Worm (Caenorhabditis elegans) whole organism, midembryonic: ENCODE data around the gene Y38E10A.2.

Source experiments
- flt-1 ChIP-seq: fragments of 200-800 bp; sonication (Bioruptor generic); IDR thresholded peaks from 2 replicates; pipeline ENCODE4 v1.3.6; 2022; ENCODE audit warnings: missing genetic modification characterization, missing compliant biosample characterization
- med-1 ChIP-seq: sonication (generic microtip); optimal IDR thresholded peaks from 2 replicates; lab custom pipeline; 2017; ENCODE audit warnings: missing genetic modification characterization, mild to moderate bottlenecking, missing compliant biosample characterization, antibody characterized with exemption, missing genetic modification reagents; ENCODE audit not compliant: insufficient read depth
- ref-1 ChIP-seq: fragments of 200-800 bp; sonication (Bioruptor generic); conservative IDR thresholded peaks from 2 replicates; pipeline ENCODE4 v1.3.6; 2022; ENCODE audit warnings: missing genetic modification reagents, missing genetic modification characterization, missing compliant biosample characterization
- tab-1 ChIP-seq: fragments of 200-800 bp; sonication (Bioruptor generic); IDR thresholded peaks from 2 replicates; pipeline ENCODE4 v1.3.6; 2022; ENCODE audit warnings: missing genetic modification characterization, missing compliant biosample characterization
- ztf-23 ChIP-seq: fragments of 200-800 bp; sonication (Bioruptor generic); IDR thresholded peaks from 2 replicates; pipeline ENCODE4 v1.3.6; 2022; ENCODE audit warnings: missing genetic modification reagents, missing genetic modification characterization, missing compliant biosample characterization

DNA sequence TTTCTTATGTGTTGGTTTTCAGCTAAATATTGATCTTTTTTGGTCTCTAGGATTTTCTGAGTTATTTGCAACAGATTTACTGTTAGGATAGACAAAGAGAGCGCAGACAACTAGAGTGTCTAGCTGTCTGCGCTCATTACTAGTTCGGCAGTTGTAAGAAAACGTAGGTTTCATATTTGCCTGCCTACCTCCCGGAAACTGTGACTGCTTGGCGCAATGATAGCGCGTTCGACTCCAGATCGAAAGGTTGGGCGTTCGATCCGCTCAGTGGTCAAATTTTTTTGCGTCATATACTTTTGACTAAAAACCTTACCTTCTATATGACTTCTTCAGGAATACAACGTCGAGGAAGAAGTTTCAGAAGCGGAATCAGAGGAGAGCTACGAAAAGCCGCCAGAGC is 34.0 kb downstream of the Y38E10A.2 start:
- TF ChIP-seq tab-1 (GFP tag; lab: Robert Waterston, UW) (no peak), ztf-23 (GFP tag; lab: Robert Waterston, UW) (no peak), med-1 (GFP tag; lab: Kevin White, UChicago) (no peak), ref-1 (GFP tag; lab: Robert Waterston, UW) (no peak), flt-1 (GFP tag; lab: Robert Waterston, UW) (no peak)
